Worm (Caenorhabditis elegans) whole organism, L1 larva: ENCODE data around the gene aco-2.
A peak's percentile ranks its signal among the peaks of the same experiment; 100 is the strongest.
"Not testable (repeated sequence)": the region's sequence is repeated elsewhere in the genome, so short reads cannot be mapped to it uniquely, and the experiment has no call there.

Source experiments
- C04F5.9 ChIP-seq: sonication (generic microtip); optimal IDR thresholded peaks from 2 replicates; lab custom pipeline; 2016; ENCODE audit warnings: missing genetic modification characterization, missing compliant biosample characterization
- aha-1 ChIP-seq: fragments of 150-350 bp; optimal IDR thresholded peaks from 2 replicates; lab custom pipeline; 2014; ENCODE audit warnings: missing biosample characterization, missing genetic modification characterization
- aly-2 ChIP-seq: fragments of 150-350 bp; optimal IDR thresholded peaks from 2 replicates; lab custom pipeline; 2014; ENCODE audit warnings: missing biosample characterization, missing genetic modification characterization
- ama-1 ChIP-seq: fragments of 150-350 bp; optimal IDR thresholded peaks from 2 replicates; lab custom pipeline; 2014
- ces-1 ChIP-seq: fragments of 150-350 bp; optimal IDR thresholded peaks from 2 replicates; lab custom pipeline; 2014; ENCODE audit warnings: missing biosample characterization, missing genetic modification reagents, missing genetic modification characterization
- dsc-1 ChIP-seq: sonication (generic microtip); optimal IDR thresholded peaks from 2 replicates; lab custom pipeline; 2016; ENCODE audit warnings: mild to moderate bottlenecking, missing genetic modification characterization, missing compliant biosample characterization
- efl-1 ChIP-seq, 4 experiments: fragments of 150-350 bp; optimal IDR thresholded peaks in 3 of 4; peaks in 1 of 4; 1 replicate in 1 of 4; 2 replicates in 3 of 4; lab custom pipeline; 2014; ENCODE audit warnings: missing biosample characterization in 2 of 4, missing genetic modification characterization in 2 of 4, missing genetic modification reagents in 2 of 4
- egl-27 ChIP-seq, 2 experiments: fragments of 150-350 bp in 1 of 2; sonication (generic microtip); optimal IDR thresholded peaks; 3 replicates each; lab custom pipeline; 2017 to 2018; ENCODE audit warnings: missing biosample characterization in 2 of 2, missing genetic modification characterization in 2 of 2, missing genetic modification reagents in 2 of 2
- elt-3 ChIP-seq, 6 experiments: fragments of 150-350 bp in 1 of 6; sonication (generic microtip); optimal IDR thresholded peaks; 2 replicates each; lab custom pipeline; 2017 to 2018; ENCODE audit warnings: missing biosample characterization in 6 of 6, missing genetic modification characterization in 6 of 6, inconsistent platforms in 1 of 6
- fkh-10 ChIP-seq: sonication (generic microtip); optimal IDR thresholded peaks from 2 replicates; lab custom pipeline; 2017; ENCODE audit warnings: missing biosample characterization, missing genetic modification reagents, missing genetic modification characterization
- hlh-17 ChIP-seq: fragments of 200-800 bp; sonication (Bioruptor generic); optimal IDR thresholded peaks from 2 replicates; lab custom pipeline; 2018; ENCODE audit warnings: missing genetic modification characterization, mild to moderate bottlenecking, missing compliant biosample characterization, moderate library complexity, borderline replicate concordance
- hlh-4 ChIP-seq: sonication (generic microtip); optimal IDR thresholded peaks from 2 replicates; lab custom pipeline; 2016; ENCODE audit warnings: mild to moderate bottlenecking, missing genetic modification characterization, missing compliant biosample characterization
- lin-15B ChIP-seq: fragments of 150-350 bp; sonication (generic microtip); optimal IDR thresholded peaks from 3 replicates; lab custom pipeline; 2014; ENCODE audit warnings: missing biosample characterization, missing genetic modification characterization
- mef-2 ChIP-seq: fragments of 150-350 bp; optimal IDR thresholded peaks from 2 replicates; lab custom pipeline; 2014; ENCODE audit warnings: missing biosample characterization, missing genetic modification characterization
- mep-1 ChIP-seq: fragments of 150-350 bp; optimal IDR thresholded peaks from 2 replicates; lab custom pipeline; 2014; ENCODE audit warnings: missing biosample characterization, missing genetic modification characterization
- nhr-11 ChIP-seq: fragments of 150-350 bp; optimal IDR thresholded peaks from 2 replicates; lab custom pipeline; 2014; ENCODE audit warnings: missing biosample characterization, missing genetic modification characterization
- nhr-19 ChIP-seq: fragments of 200-800 bp; sonication (Bioruptor generic); conservative IDR thresholded peaks from 2 replicates; pipeline ENCODE4 v1.3.6; 2022; ENCODE audit warnings: missing genetic modification characterization, missing compliant biosample characterization
- nhr-20 ChIP-seq: sonication (generic microtip); optimal IDR thresholded peaks from 2 replicates; lab custom pipeline; 2016; ENCODE audit warnings: mild to moderate bottlenecking, missing genetic modification characterization, missing compliant biosample characterization
- nhr-71 ChIP-seq: sonication (generic microtip); optimal IDR thresholded peaks from 2 replicates; lab custom pipeline; 2016; ENCODE audit warnings: mild to moderate bottlenecking, missing genetic modification characterization, moderate library complexity, missing compliant biosample characterization
- nhr-77 ChIP-seq: fragments of 150-350 bp; optimal IDR thresholded peaks from 2 replicates; lab custom pipeline; 2014; ENCODE audit warnings: missing biosample characterization, missing genetic modification characterization
- pag-3 ChIP-seq: sonication (generic microtip); optimal IDR thresholded peaks from 2 replicates; lab custom pipeline; 2017; ENCODE audit warnings: missing genetic modification characterization, mild to moderate bottlenecking, missing compliant biosample characterization, antibody characterized with exemption, borderline replicate concordance; ENCODE audit not compliant: insufficient read depth
- pax-3 ChIP-seq: fragments of 200-800 bp; sonication (Bioruptor generic); optimal IDR thresholded peaks from 2 replicates; lab custom pipeline; 2018; ENCODE audit warnings: mild to moderate bottlenecking, missing genetic modification characterization, moderate library complexity, missing compliant biosample characterization
- pqm-1 ChIP-seq: sonication (generic microtip); optimal IDR thresholded peaks from 3 replicates; lab custom pipeline; 2017; ENCODE audit warnings: missing biosample characterization, missing genetic modification characterization
- rnt-1 ChIP-seq: sonication (generic microtip); optimal IDR thresholded peaks from 2 replicates; lab custom pipeline; 2016; ENCODE audit warnings: mild to moderate bottlenecking, missing genetic modification characterization, moderate library complexity, missing compliant biosample characterization
- sox-4 ChIP-seq: sonication (generic microtip); optimal IDR thresholded peaks from 2 replicates; lab custom pipeline; 2016; ENCODE audit warnings: missing genetic modification characterization, missing compliant biosample characterization
- sptf-1 ChIP-seq: fragments of 150-350 bp; optimal IDR thresholded peaks from 2 replicates; lab custom pipeline; 2014; ENCODE audit warnings: missing biosample characterization, missing genetic modification characterization
- tbx-2 ChIP-seq: sonication (generic microtip); optimal IDR thresholded peaks from 2 replicates; lab custom pipeline; 2016; ENCODE audit warnings: missing genetic modification characterization, missing compliant biosample characterization
- unc-130 ChIP-seq: fragments of 150-350 bp; optimal IDR thresholded peaks from 2 replicates; lab custom pipeline; 2017; ENCODE audit warnings: missing biosample characterization, missing genetic modification characterization, inconsistent platforms
- unc-30 ChIP-seq: sonication (generic microtip); optimal IDR thresholded peaks from 2 replicates; lab custom pipeline; 2017; ENCODE audit warnings: missing biosample characterization, missing genetic modification characterization
- unc-62 ChIP-seq: fragments of 150-350 bp; optimal IDR thresholded peaks from 2 replicates; lab custom pipeline; 2014; ENCODE audit warnings: missing biosample characterization, missing genetic modification reagents, missing genetic modification characterization
- zag-1 ChIP-seq: fragments of 150-350 bp; optimal IDR thresholded peaks from 2 replicates; lab custom pipeline; 2014; ENCODE audit warnings: missing biosample characterization, missing genetic modification characterization
- zip-4 ChIP-seq: fragments of 200-800 bp; sonication (Bioruptor generic); optimal IDR thresholded peaks from 2 replicates; lab custom pipeline; 2018; ENCODE audit warnings: mild to moderate bottlenecking, missing genetic modification characterization, moderate library complexity, missing compliant biosample characterization

The aco-2 gene

ce11 chrIII:7958085-7958484, 15.4 kb upstream of the aco-2 start, which contains the start of gene C29E4.11 (continued):
- no peak for TF ChIP-seq aha-1 (tag; lab: Kevin White, UChicago)
- TF ChIP-seq mep-1 (tag; lab: Kevin White, UChicago) = peak; percentile 28
- no peak for TF ChIP-seq unc-130 (tag; lab: Kevin White, UChicago)
- no peak for TF ChIP-seq sptf-1 (tag; lab: Kevin White, UChicago)
- TF ChIP-seq nhr-71 (tag; lab: Kevin White, UChicago) = peak; percentile 31
- no peak for TF ChIP-seq rnt-1
- peak; percentile 48 to 62 for TF ChIP-seq efl-1 (optimal IDR thresholded peaks at IDR 0.05; lab: Kevin White, UChicago)
- TF ChIP-seq efl-1 (GFP tag; optimal IDR thresholded peaks at IDR 0.05 in 1 of 2; lab: Kevin White, UChicago) = peak in 1 of 2 experiments; percentile 83
- no peak for TF ChIP-seq mef-2
- TF ChIP-seq nhr-20 (tag; lab: Kevin White, UChicago) = no peak
- no peak for TF ChIP-seq unc-62 (GFP tag; lab: Kevin White, UChicago)
- no peak for TF ChIP-seq fkh-10 (GFP tag; lab: Kevin White, UChicago)
- TF ChIP-seq pax-3 (tag; lab: Kevin White, UChicago) = no peak
- no peak for TF ChIP-seq ama-1 (lab: Kevin White, UChicago)
- no peak for TF ChIP-seq zip-4 (GFP tag; lab: Kevin White, UChicago)
- no peak for TF ChIP-seq tbx-2 (tag; lab: Kevin White, UChicago)
- TF ChIP-seq pqm-1 = no peak
- TF ChIP-seq, all 84 proteins: peak for 9

DNA sequence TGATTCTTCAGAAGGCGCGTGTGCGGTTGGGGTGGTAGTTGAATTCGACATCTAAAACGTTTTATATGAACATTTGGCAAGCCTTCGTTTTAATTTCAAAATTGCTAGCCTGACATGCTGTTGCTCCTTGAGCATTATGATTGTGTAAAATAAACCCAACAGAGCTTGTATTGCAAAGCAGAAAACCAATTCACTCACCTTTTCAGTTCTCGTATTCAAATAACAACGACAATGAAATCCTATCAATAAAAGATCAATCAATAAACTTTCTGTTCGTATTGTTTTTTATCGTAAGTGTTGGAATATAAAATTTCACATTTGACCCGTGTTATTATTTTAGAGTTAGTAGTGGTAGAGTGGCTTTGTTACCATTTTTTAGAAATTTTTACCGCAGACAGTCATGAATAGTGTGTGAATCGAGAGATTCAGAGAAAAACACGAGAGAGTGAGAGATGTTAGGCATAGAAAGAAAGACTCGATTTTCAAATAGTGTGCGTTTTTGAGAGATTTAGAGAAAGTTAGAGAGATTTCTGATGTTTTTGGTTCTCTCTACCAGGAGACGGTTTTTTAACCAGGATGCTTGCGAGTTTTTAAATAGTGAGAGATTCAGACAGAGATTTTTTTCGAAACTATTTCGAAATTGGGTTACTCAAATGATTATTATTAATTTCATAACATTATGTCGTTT, 14.5 kb upstream of the aco-2 start, which contains the start of gene F54H12.10:
TSS of gene F54H12.10 (minus strand) at position 51 of the 688 bp plus-strand sequence.
- peak; percentile 33; the same call in 1 of the 2 replicates for TF ChIP-seq nhr-19 (GFP tag; lab: Robert Waterston, UW)
- TF ChIP-seq dsc-1 (tag; lab: Kevin White, UChicago) = peak; percentile 8

DNA sequence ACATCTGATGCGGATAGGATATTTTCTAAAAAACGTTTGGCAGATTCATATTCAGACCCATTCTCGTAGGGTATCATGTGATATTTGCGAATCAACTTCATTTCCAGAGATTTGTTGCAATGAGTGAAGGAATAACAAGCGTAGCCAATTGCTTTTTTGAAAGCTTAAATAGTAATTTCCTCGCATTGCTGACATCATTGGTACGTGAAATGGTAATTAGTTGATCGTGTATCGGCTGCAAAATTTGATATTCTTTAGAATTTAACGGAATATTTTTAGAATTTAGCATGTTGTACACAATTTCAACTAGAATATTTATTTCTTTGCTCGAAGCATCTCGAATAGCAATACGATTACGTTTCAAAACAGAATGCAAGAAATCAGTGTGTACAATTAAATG, 10.9 kb upstream of the aco-2 start, which contains the start of gene F54H12.4:
TSS of gene F54H12.4 (minus strand) at position 101 of the 400 bp plus-strand sequence.
- not testable (repeated sequence) for TF ChIP-seq nhr-71 (tag; lab: Kevin White, UChicago); hlh-4 (tag; lab: Kevin White, UChicago); ces-1 (GFP tag; lab: Kevin White, UChicago)
- TF ChIP-seq, all 84 proteins: peak for 0; not testable (repeated sequence) for 84

DNA sequence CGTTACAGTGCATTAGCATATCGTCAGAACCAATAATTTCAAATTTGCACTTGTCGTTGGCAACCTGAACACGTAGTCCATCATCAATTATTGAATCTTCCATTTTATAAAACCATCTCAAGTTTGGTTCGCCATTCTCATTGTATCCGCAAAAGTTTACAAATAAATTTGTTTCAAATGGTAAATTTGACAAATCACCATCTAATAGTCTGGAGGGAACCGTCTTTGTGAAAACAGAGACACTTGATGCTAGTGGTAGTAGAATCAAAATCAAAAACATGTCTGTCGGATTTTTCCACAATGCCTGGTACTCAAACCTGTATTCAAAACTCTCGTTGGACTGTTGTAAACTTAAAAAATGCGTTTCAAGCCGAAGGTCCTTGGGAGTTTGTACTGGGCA, 9.2 kb upstream of the aco-2 start, which contains the start of gene F54H12.2:
TSS of gene F54H12.2 (plus strand) at position 301 of the 400 bp plus-strand sequence.
- TF ChIP-seq elt-3 (tag; optimal IDR thresholded peaks at IDR 0.05; lab: Kevin White, UChicago); nhr-11 (tag; lab: Kevin White, UChicago); unc-30 (tag; lab: Kevin White, UChicago): not testable (repeated sequence)

ce11 chrIII:7965946-7966692, 7.4 kb upstream of the aco-2 start:
- TF ChIP-seq nhr-19 (GFP tag; lab: Robert Waterston, UW) (0 out of 2 replicates have a peak, but pooled peaks have one; percentile 18), dsc-1 (tag; lab: Kevin White, UChicago) (peak; percentile 35)

ce11 chrIII:7969121-7969520, 4.4 kb upstream of the aco-2 start, which contains the start of the genes F54H12.8 and F54H12.7:
F54H12.8 (minus strand) TSS chrIII:7969221.
F54H12.7 (plus strand) TSS chrIII:7969349.
- TF ChIP-seq pag-3 (no peak), mef-2 (no peak), pqm-1 (no peak), nhr-77 (tag; lab: Kevin White, UChicago) (no peak), hlh-17 (GFP tag; lab: Kevin White, UChicago) (no peak), dsc-1 (tag; lab: Kevin White, UChicago) (no peak), lin-15B (tag; lab: Kevin White, UChicago) (no peak), zag-1 (no peak), pax-3 (tag; lab: Kevin White, UChicago) (no peak), aly-2 (tag; lab: Kevin White, UChicago) (no peak), sox-4 (tag; lab: Kevin White, UChicago) (no peak), egl-27 (tag; optimal IDR thresholded peaks at IDR 0.05; lab: Kevin White, UChicago) (no peak), C04F5.9 (tag; lab: Kevin White, UChicago) (no peak)
